Fruit fly (Drosophila melanogaster): ENCODE data around the gene Ost48.

Ost48 gene

dm6 chrX:9109072-9109844 lies 49.1 kb downstream of the Ost48 start (continued):
- TF ChIP-seq B-H2 (GFP tag; optimal IDR thresholded peaks at IDR 0.05) (no peak), CG17361 (GFP tag; IDR thresholded peaks at IDR 0.05) (peak; percentile 77), gcm (GFP tag; optimal IDR thresholded peaks at IDR 0.05) (peak; percentile 17), ken (GFP tag; IDR thresholded peaks at IDR 0.05) (no peak), onecut (GFP tag; IDR thresholded peaks at IDR 0.05) (no peak), Eip74EF (GFP tag; optimal IDR thresholded peaks at IDR 0.05) (peak in 1 of 2 experiments; percentile 1), CG8388 (GFP tag; optimal IDR thresholded peaks at IDR 0.05) (peak; percentile 47), H2.0 (GFP tag; IDR thresholded peaks at IDR 0.05) (peak; percentile 36), Sry-β (GFP tag; optimal IDR thresholded peaks at IDR 0.05) (no peak), CG10274 (GFP tag; optimal IDR thresholded peaks at IDR 0.05) (no peak), CG17359 (tag; optimal IDR thresholded peaks at IDR 0.05) (peak; percentile 4), bigmax (GFP tag; optimal IDR thresholded peaks at IDR 0.05) (no peak), bbx (GFP tag; IDR thresholded peaks at IDR 0.05; ENCODE audit: partially characterized antibody) (0 out of 2 replicates have a peak, but pooled peaks have one; percentile 7), p53 (GFP tag; optimal IDR thresholded peaks at IDR 0.05) (peak; percentile 40), unc-4 (GFP tag; IDR thresholded peaks at IDR 0.05; ENCODE audit: partially characterized antibody) (no peak), CG2120 (GFP tag; optimal IDR thresholded peaks at IDR 0.05) (peak; percentile 65), scrt (GFP tag; optimal IDR thresholded peaks at IDR 0.05) (peak; percentile 37), tgo (GFP tag; IDR thresholded peaks at IDR 0.05) (peak; percentile 33; the same call in 1 of the 3 replicates), H15 (GFP tag; IDR thresholded peaks at IDR 0.05) (no peak), lab (GFP tag; optimal IDR thresholded peaks at IDR 0.05) (peak; percentile 34), so (GFP tag; IDR thresholded peaks at IDR 0.05) (no peak), CG9876 (GFP tag; optimal IDR thresholded peaks at IDR 0.05) (no peak), Awh (GFP tag; IDR thresholded peaks at IDR 0.05) (peak; percentile 44; the same call in 1 of the 2 replicates), Nf-YA (GFP tag; IDR thresholded peaks at IDR 0.05) (no peak), abd-A (tag; optimal IDR thresholded peaks at IDR 0.05) (no peak), kni (GFP tag; optimal IDR thresholded peaks at IDR 0.05) (no peak), CG7963 (GFP tag; IDR thresholded peaks at IDR 0.05; ENCODE audit: partially characterized antibody) (no peak), D (optimal IDR thresholded peaks at IDR 0.05) (no peak), D (GFP tag; optimal IDR thresholded peaks at IDR 0.05) (peak; percentile 27), CG31441 (GFP tag; IDR thresholded peaks at IDR 0.05) (peak; percentile 38; the same call in 1 of the 2 replicates), Mrtf (GFP tag; IDR thresholded peaks at IDR 0.05) (no peak), sob (GFP tag; IDR thresholded peaks at IDR 0.05) (peak; percentile 38; the same call in 1 of the 2 replicates), CG7556 (GFP tag; optimal IDR thresholded peaks at IDR 0.05) (peak; percentile 45), Atf-2 (GFP tag; optimal IDR thresholded peaks at IDR 0.05) (peak; percentile 28), Ptx1 (GFP tag; IDR thresholded peaks at IDR 0.05) (peak; percentile 24; the same call in 1 of the 2 replicates), Dref (GFP tag; IDR thresholded peaks at IDR 0.05) (no peak), gce (GFP tag; IDR thresholded peaks at IDR 0.05) (no peak), CG17829 (tag; optimal IDR thresholded peaks at IDR 0.05) (peak; percentile 48), CG14667 (GFP tag; IDR thresholded peaks at IDR 0.05) (peak; percentile 13; the same call in 1 of the 2 replicates), CG16813 (GFP tag; IDR thresholded peaks at IDR 0.05; ENCODE audit: partially characterized antibody) (0 out of 3 replicates have a peak, but pooled peaks have one; percentile 15), CG33213 (GFP tag; optimal IDR thresholded peaks at IDR 0.05) (peak; percentile 34), Gug (GFP tag; IDR thresholded peaks at IDR 0.05) (peak; percentile 5; the same call in 1 of the 4 replicates), CG10431 (GFP tag; optimal IDR thresholded peaks at IDR 0.05) (no peak), chinmo (GFP tag; IDR thresholded peaks at IDR 0.05; ENCODE audit: partially characterized antibody) (no peak), Ets97D (GFP tag; optimal IDR thresholded peaks at IDR 0.05) (peak; percentile 6), CG10565 (GFP tag; optimal IDR thresholded peaks at IDR 0.05) (no peak), HHEX (GFP tag; optimal IDR thresholded peaks at IDR 0.05) (peak; percentile 13), gfzf (GFP tag; optimal IDR thresholded peaks at IDR 0.05) (peak; percentile 91)
